3 worm cellular contexts compared by ENCODE assay signal in the genomic region with DNA sequence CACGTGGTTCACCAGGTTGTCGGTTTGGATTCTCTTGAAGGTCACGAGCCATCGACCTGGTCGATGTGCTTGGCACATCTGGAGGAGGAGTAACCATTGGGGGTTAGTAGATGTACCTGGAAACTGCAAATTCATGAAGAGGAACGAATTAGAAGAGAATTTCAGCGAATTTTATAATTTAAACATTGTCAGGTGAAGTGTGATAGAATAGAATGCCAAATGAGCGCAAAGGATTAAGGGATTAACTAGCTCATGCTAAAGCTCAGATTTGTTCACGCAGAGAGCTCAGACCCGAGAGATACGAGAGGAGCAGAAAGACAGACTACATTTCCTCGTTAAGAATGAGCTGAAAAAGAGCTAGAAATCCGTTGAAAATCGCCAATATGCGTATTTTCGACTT.
A peak's percentile ranks its signal among the peaks of the same experiment; 100 is the strongest.
TF ChIP-seq lines count a peak whose summit lies in the region.

A gene (minus strand): TSS at position 126 of the 400 bp plus-strand sequence.

TF ChIP-seq in whole organism, L1 larva, 84 proteins besides CTCF, POLR2A, EP300 and RAD21:
- TF ChIP-seq nhr-77 (tag; optimal IDR thresholded peaks at IDR 0.05; lab: Kevin White, UChicago) (no peak), fkh-8 (tag; optimal IDR thresholded peaks at IDR 0.05; lab: Kevin White, UChicago) (peak; percentile 64), dsc-1 (tag; optimal IDR thresholded peaks at IDR 0.05; lab: Kevin White, UChicago) (peak; percentile 55)

TF ChIP-seq in whole organism, early embryonic, 17 proteins besides CTCF, POLR2A, EP300 and RAD21:
- TF ChIP-seq aly-1 (tag; optimal IDR thresholded peaks at IDR 0.05; lab: Kevin White, UChicago) (no peak), ceh-36 (tag; optimal IDR thresholded peaks at IDR 0.05; lab: Kevin White, UChicago) (peak; percentile 74)
TF ChIP-seq in whole organism, early embryonic: peak in this region for 1.

TF ChIP-seq in whole organism, late embryonic, 69 proteins besides CTCF, POLR2A, EP300 and RAD21:
- peak; percentile 3 for TF ChIP-seq dve-1 (tag; optimal IDR thresholded peaks at IDR 0.05; lab: Kevin White, UChicago)
- no peak for TF ChIP-seq eyg-1 (tag; optimal IDR thresholded peaks at IDR 0.05; lab: Kevin White, UChicago)
TF ChIP-seq in whole organism, late embryonic: peak in this region for 1.
